Worm (Caenorhabditis elegans) whole organism, early embryonic: ENCODE data around the gene bcc-1.

Experiments
- B0310.2 ChIP-seq: sonication (generic microtip); optimal IDR thresholded peaks from 2 replicates; lab custom pipeline; 2016; ENCODE audit warnings: mild to moderate bottlenecking, missing genetic modification characterization, missing compliant biosample characterization
- F13C5.2 ChIP-seq: sonication (generic microtip); optimal IDR thresholded peaks from 2 replicates; lab custom pipeline; 2017; ENCODE audit warnings: mild to moderate bottlenecking, missing genetic modification characterization, inconsistent platforms, missing compliant biosample characterization
- aly-1 ChIP-seq: sonication (generic microtip); optimal IDR thresholded peaks from 2 replicates; lab custom pipeline; 2016; ENCODE audit warnings: missing genetic modification characterization, missing compliant biosample characterization
- ama-1 ChIP-seq: fragments of 150-350 bp; optimal IDR thresholded peaks from 2 replicates; lab custom pipeline; 2014
- ceh-13 ChIP-seq: fragments of 200-800 bp; sonication (Bioruptor generic); optimal IDR thresholded peaks from 2 replicates; lab custom pipeline; 2018; ENCODE audit warnings: mild to moderate bottlenecking, missing genetic modification characterization, missing compliant biosample characterization
- ceh-36 ChIP-seq: sonication (generic microtip); optimal IDR thresholded peaks from 2 replicates; lab custom pipeline; 2016; ENCODE audit warnings: missing genetic modification characterization, inconsistent platforms, missing compliant biosample characterization
- flt-1 ChIP-seq: fragments of 200-800 bp; sonication (Bioruptor generic); IDR thresholded peaks from 2 replicates; pipeline ENCODE4 v1.3.6; 2022; ENCODE audit warnings: missing genetic modification characterization, missing compliant biosample characterization
- hmbx-1 ChIP-seq: sonication (generic microtip); optimal IDR thresholded peaks from 2 replicates; lab custom pipeline; 2016; ENCODE audit warnings: mild to moderate bottlenecking, missing genetic modification characterization, missing compliant biosample characterization
- hnd-1 ChIP-seq: sonication (generic microtip); optimal IDR thresholded peaks from 2 replicates; lab custom pipeline; 2016; ENCODE audit warnings: missing genetic modification characterization, missing compliant biosample characterization
- tbx-11 ChIP-seq: fragments of 200-800 bp; sonication (Bioruptor generic); IDR thresholded peaks from 2 replicates; pipeline ENCODE4 v1.3.6; 2022; ENCODE audit warnings: missing genetic modification characterization, missing compliant biosample characterization

DNA sequence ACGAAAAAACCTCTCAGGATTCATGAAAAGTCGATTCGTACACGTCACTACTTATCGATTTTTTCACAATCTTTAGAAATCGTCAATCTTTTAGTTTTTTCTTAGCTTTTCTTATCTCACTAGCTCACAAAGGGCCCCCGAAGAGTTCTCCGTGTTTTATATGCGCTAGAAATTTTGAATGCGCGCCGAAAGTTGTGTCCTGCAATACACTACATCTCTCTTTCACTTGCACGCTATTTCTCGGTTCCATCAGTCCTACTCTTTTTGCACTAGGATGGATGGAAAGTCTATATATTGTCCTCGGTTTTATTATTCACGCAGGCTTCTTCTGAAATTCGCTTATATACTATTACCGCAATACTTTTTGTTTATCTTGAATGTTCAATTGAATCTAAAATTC, 33.3 kb upstream of the bcc-1 start:
- TF ChIP-seq tbx-11 (GFP tag; lab: Robert Waterston, UW): no peak
- TF ChIP-seq hmbx-1 (tag; lab: Kevin White, UChicago): no peak
- no peak for TF ChIP-seq ama-1 (lab: Kevin White, UChicago)
- no peak for TF ChIP-seq aly-1
- no peak for TF ChIP-seq ceh-13
- TF ChIP-seq flt-1 (GFP tag; lab: Robert Waterston, UW): no peak
- no peak for TF ChIP-seq ceh-36 (tag; lab: Kevin White, UChicago)
- no peak for TF ChIP-seq F13C5.2
- no peak for TF ChIP-seq hnd-1
- no peak for TF ChIP-seq B0310.2 (tag; lab: Kevin White, UChicago)
